Worm (Caenorhabditis elegans): ENCODE results near the gene F42A8.1.

F42A8.1 gene

ce11 chrII:9346490-9346889, at the start of gene F42A8.1:
Gene F42A8.1 (minus strand): TSS chrII:9346590.
- TF ChIP-seq nhr-41 (GFP tag; IDR thresholded peaks at IDR 0.05) (no peak), pha-4 (GFP tag; IDR thresholded peaks at IDR 0.05) (no peak), pha-4 (tag; optimal IDR thresholded peaks at IDR 0.05) (no peak), nhr-76 (tag; optimal IDR thresholded peaks at IDR 0.05) (no peak), tra-1 (GFP tag; IDR thresholded peaks at IDR 0.05) (no peak), lir-3 (tag; optimal IDR thresholded peaks at IDR 0.05) (no peak), ces-1 (GFP tag; optimal IDR thresholded peaks at IDR 0.05) (no peak), rbr-2 (tag; optimal IDR thresholded peaks at IDR 0.05) (no peak), zip-11 (GFP tag; IDR thresholded peaks at IDR 0.05) (no peak)

DNA sequence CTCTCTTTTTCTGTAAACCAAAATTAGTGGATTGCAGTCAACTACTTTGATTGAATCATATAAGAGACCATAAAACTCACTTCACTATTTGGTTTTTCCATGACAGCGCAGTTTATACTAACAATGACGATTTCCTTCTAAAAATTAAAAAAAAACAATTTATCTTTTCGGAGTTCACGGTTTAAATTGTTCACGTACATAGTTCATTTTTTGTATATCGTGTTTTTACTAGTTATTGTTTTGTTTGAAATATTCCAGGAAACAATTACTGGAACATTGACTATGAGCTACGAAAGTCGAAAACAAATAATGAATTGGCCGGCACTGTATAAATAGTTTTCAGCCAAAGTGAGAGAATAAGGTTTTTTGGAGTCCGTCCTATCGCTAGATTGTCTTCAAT, 46.3 kb upstream of the F42A8.1 start, which contains the start of gene lido-17:
Gene lido-17 (minus strand): TSS at position 101 of the 400 bp plus-strand sequence.
- TF ChIP-seq dpl-1 (GFP tag; optimal IDR thresholded peaks at IDR 0.05): no peak
- no peak for TF ChIP-seq zfp-2 (tag; optimal IDR thresholded peaks at IDR 0.05)
- TF ChIP-seq snpc-1.2 (GFP tag; IDR thresholded peaks at IDR 0.05): no peak
- TF ChIP-seq php-3 (GFP tag; IDR thresholded peaks at IDR 0.05): no peak
- no peak for TF ChIP-seq zip-2 (tag; optimal IDR thresholded peaks at IDR 0.05)
- TF ChIP-seq tag-97 (GFP tag; IDR thresholded peaks at IDR 0.05): no peak
- no peak for TF ChIP-seq attf-4 (tag; optimal IDR thresholded peaks at IDR 0.05)

DNA sequence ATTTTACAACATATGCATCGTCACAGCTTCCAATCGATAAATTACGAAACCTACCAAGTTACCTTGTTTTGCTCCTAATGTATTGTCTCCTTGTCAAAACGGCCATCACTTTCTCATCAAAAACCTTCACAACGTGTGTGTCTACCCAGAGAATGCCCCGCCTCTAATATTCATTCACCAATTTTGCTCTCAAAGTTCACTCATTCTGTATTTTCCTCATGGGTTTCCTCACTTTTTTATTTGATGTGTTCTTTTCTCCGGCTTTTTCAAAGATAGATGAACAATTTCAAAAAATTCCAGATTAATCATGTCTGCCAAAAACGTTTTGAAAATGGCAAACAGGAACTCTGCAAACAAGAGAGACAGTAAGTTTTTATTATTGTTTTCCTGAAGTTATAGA, 38.9 kb upstream of the F42A8.1 start, which contains the start of gene C06C3.7:
Gene C06C3.7 (plus strand): TSS at position 301 of the 400 bp plus-strand sequence.
- TF ChIP-seq vab-7 (GFP tag; IDR thresholded peaks at IDR 0.05): no peak
- TF ChIP-seq nhr-77 (tag; optimal IDR thresholded peaks at IDR 0.05): no peak
- no peak for TF ChIP-seq hlh-11 (tag; optimal IDR thresholded peaks at IDR 0.05)
- no peak for TF ChIP-seq egl-43 (GFP tag; IDR thresholded peaks at IDR 0.05)
- no peak for TF ChIP-seq attf-4 (tag; optimal IDR thresholded peaks at IDR 0.05)
- TF ChIP-seq mxl-3 (GFP tag; optimal IDR thresholded peaks at IDR 0.05): no peak
- no peak for TF ChIP-seq lir-3 (tag; optimal IDR thresholded peaks at IDR 0.05)
- no peak for TF ChIP-seq madf-9 (GFP tag; conservative IDR thresholded peaks at IDR 0.05)
- TF ChIP-seq lsy-2 (tag; optimal IDR thresholded peaks at IDR 0.05): no peak
- no peak for TF ChIP-seq lin-15B (tag; optimal IDR thresholded peaks at IDR 0.05)
- TF ChIP-seq F44E2.7 (GFP tag; IDR thresholded peaks at IDR 0.05): no peak
- TF ChIP-seq tra-1 (GFP tag; IDR thresholded peaks at IDR 0.05): no peak
- no peak for TF ChIP-seq lin-29 (GFP tag; IDR thresholded peaks at IDR 0.05)
- no peak for TF ChIP-seq set-16 (GFP tag; IDR thresholded peaks at IDR 0.05)

DNA sequence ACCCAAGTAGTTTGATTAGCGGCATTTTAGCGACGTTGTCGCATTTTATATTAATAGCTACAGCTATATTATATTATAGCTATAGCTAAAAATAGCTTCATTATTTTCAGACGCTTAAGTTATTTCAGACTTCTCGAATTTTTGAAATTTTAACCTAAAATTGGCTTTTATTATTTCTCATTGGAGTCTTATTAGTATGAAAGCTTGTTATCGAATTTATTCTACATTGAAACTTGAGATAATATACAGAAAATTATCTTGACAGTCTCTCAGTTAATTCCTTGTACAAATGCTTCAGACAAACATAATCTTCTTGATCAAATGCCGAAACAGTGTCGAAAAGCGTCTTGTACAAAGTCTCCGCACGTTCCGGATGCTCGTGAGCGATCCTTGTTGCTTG, 33.4 kb upstream of the F42A8.1 start, which contains the start of gene srh-48:
Gene srh-48 (plus strand): TSS at position 301 of the 400 bp plus-strand sequence.
- no peak for TF ChIP-seq hlh-11 (tag; optimal IDR thresholded peaks at IDR 0.05)
- no peak for TF ChIP-seq daf-12 (tag; optimal IDR thresholded peaks at IDR 0.05)
- no peak for TF ChIP-seq hmg-1.1 (GFP tag; IDR thresholded peaks at IDR 0.05)
- TF ChIP-seq nhr-111 (GFP tag; optimal IDR thresholded peaks at IDR 0.05): no peak
- no peak for TF ChIP-seq nhr-11 (tag; optimal IDR thresholded peaks at IDR 0.05)
- no peak for TF ChIP-seq lin-1 (GFP tag; IDR thresholded peaks at IDR 0.05)
- TF ChIP-seq zag-1 (tag; optimal IDR thresholded peaks at IDR 0.05): no peak
- no peak for TF ChIP-seq ztf-7 (tag; optimal IDR thresholded peaks at IDR 0.05)
- no peak for TF ChIP-seq zip-2 (tag; optimal IDR thresholded peaks at IDR 0.05)
- TF ChIP-seq egl-43 (GFP tag; IDR thresholded peaks at IDR 0.05): no peak
- no peak for TF ChIP-seq egl-27 (tag; optimal IDR thresholded peaks at IDR 0.05)
- TF ChIP-seq spr-3 (GFP tag; optimal IDR thresholded peaks at IDR 0.05): no peak

DNA sequence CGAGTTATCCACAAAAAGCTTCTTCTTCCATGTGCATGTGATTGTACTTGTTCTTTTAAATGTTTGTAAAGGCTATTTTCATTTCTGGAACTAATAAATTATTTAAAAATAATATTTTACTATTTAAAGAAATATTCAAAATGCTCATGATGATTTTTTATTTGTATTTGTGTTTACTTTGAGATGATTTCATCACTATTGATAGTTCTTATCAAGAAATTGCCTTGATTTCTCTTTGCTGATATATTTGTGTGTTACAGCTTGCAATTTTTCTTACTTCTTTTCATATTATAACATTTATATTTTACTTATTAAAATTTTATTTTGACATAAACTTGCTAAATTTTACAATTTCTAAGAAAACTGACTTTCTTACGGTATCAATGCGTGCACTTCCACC, 31.8 kb upstream of the F42A8.1 start:
- TF ChIP-seq daf-16 (GFP tag; optimal IDR thresholded peaks at IDR 0.05) (no peak), daf-16 (tag; optimal IDR thresholded peaks at IDR 0.05) (peak; percentile 72), dmd-6 (GFP tag; IDR thresholded peaks at IDR 0.05) (no peak; the same call in 1 of the 2 replicates), pqm-1 (tag; optimal IDR thresholded peaks at IDR 0.05) (peak; percentile 26)

All from whole organism, L4 larva.